Fruit fly (Drosophila melanogaster): ENCODE measurements around the gene Slbp.
A peak's percentile ranks its signal among the peaks of the same experiment; 100 is the strongest.

Slbp gene

dm6 chr3R:29153197-29153644 lies at the start of gene Slbp, which contains the start of gene Rpn2 (continued):
- TF ChIP-seq tll (GFP tag; optimal IDR thresholded peaks at IDR 0.05) (no peak), CG13287 (GFP tag; IDR thresholded peaks at IDR 0.05; ENCODE audit: partially characterized antibody) (peak; percentile 98), CG15601 (tag; optimal IDR thresholded peaks at IDR 0.05) (peak; percentile 10), CG42726 (GFP tag; IDR thresholded peaks at IDR 0.05; ENCODE audit: partially characterized antibody) (peak; percentile 87), CG8478 (optimal IDR thresholded peaks at IDR 0.05) (no peak), Eip74EF (GFP tag; optimal IDR thresholded peaks at IDR 0.05) (no peak), CG7556 (GFP tag; optimal IDR thresholded peaks at IDR 0.05) (peak; percentile 7), trem (tag; optimal IDR thresholded peaks at IDR 0.05) (peak; percentile 91), Hr51 (GFP tag; optimal IDR thresholded peaks at IDR 0.05) (peak; percentile 6 to 37), CG6813 (GFP tag; optimal IDR thresholded peaks at IDR 0.05) (no peak), CG7987 (GFP tag; optimal IDR thresholded peaks at IDR 0.05) (no peak), tup (GFP tag; optimal IDR thresholded peaks at IDR 0.05) (no peak), aop (GFP tag; IDR thresholded peaks at IDR 0.05) (no peak), zfh2 (GFP tag; optimal IDR thresholded peaks at IDR 0.05) (peak; percentile 66), stwl (tag; optimal IDR thresholded peaks at IDR 0.05) (peak; percentile 94), CG18619 (GFP tag; optimal IDR thresholded peaks at IDR 0.05) (no peak), Hmr (GFP tag; optimal IDR thresholded peaks at IDR 0.05) (peak; percentile 48), wek (GFP tag; optimal IDR thresholded peaks at IDR 0.05) (no peak), nerfin-2 (GFP tag; IDR thresholded peaks at IDR 0.05; ENCODE audit: partially characterized antibody) (peak; percentile 79), HLH4C (GFP tag; IDR thresholded peaks at IDR 0.05; ENCODE audit: partially characterized antibody) (peak; percentile 89), Atf3 (GFP tag; optimal IDR thresholded peaks at IDR 0.05) (no peak), CG1792 (GFP tag; optimal IDR thresholded peaks at IDR 0.05) (no peak), CG33213 (GFP tag; optimal IDR thresholded peaks at IDR 0.05) (peak; percentile 67), Hsf (GFP tag; optimal IDR thresholded peaks at IDR 0.05) (peak; percentile 64), CG6654 (GFP tag; optimal IDR thresholded peaks at IDR 0.05) (no peak), CG14710 (tag; optimal IDR thresholded peaks at IDR 0.05) (peak; percentile 83), CG10565 (GFP tag; optimal IDR thresholded peaks at IDR 0.05) (no peak), Poxn (GFP tag; IDR thresholded peaks at IDR 0.05) (no peak), amos (GFP tag; IDR thresholded peaks at IDR 0.05; ENCODE audit: partially characterized antibody) (peak; percentile 94), Mes4 (GFP tag; optimal IDR thresholded peaks at IDR 0.05) (no peak), Bgb (GFP tag; IDR thresholded peaks at IDR 0.05; ENCODE audit: partially characterized antibody) (peak; percentile 95), CG6689 (GFP tag; IDR thresholded peaks at IDR 0.05) (no peak), danr (GFP tag; IDR thresholded peaks at IDR 0.05) (no peak), CG2889 (GFP tag; IDR thresholded peaks at IDR 0.05) (no peak), Sox100B (GFP tag; optimal IDR thresholded peaks at IDR 0.05) (no peak), CG12299 (tag; optimal IDR thresholded peaks at IDR 0.05) (peak; percentile 43), CTCF (GFP tag; optimal IDR thresholded peaks at IDR 0.05) (no peak), H2.0 (GFP tag; IDR thresholded peaks at IDR 0.05) (no peak), Aef1 (GFP tag; IDR thresholded peaks at IDR 0.05) (no peak), nom (GFP tag; optimal IDR thresholded peaks at IDR 0.05) (peak; percentile 11), CG15514 (GFP tag; optimal IDR thresholded peaks at IDR 0.05) (peak; percentile 55), insv (GFP tag; optimal IDR thresholded peaks at IDR 0.05) (peak in 1 of 2 experiments; percentile 69), Camta (GFP tag; optimal IDR thresholded peaks at IDR 0.05) (peak; percentile 3), ro (GFP tag; IDR thresholded peaks at IDR 0.05) (no peak), Six4 (GFP tag; optimal IDR thresholded peaks at IDR 0.05) (no peak), CG13296 (GFP tag; optimal IDR thresholded peaks at IDR 0.05) (peak; percentile 15), shn (GFP tag; optimal IDR thresholded peaks at IDR 0.05) (peak; percentile 57), en (GFP tag; optimal IDR thresholded peaks at IDR 0.05) (peak; percentile 15), vnd (GFP tag; IDR thresholded peaks at IDR 0.05; ENCODE audit: partially characterized antibody) (peak; percentile 87), gt (GFP tag; IDR thresholded peaks at IDR 0.05) (no peak)

Measured in whole organism, embryonic.